Fruit fly (Drosophila melanogaster) whole organism, embryonic: ENCODE results near the gene CG18428.

Experiments used
- Ada2b ChIP-seq: fragments of 200-800 bp; sonication (Bioruptor generic); IDR thresholded peaks from 2 replicates; pipeline ENCODE4 v1.3.6; 2022; ENCODE audit warnings: missing biosample characterization, missing genetic modification characterization
- Asciz ChIP-seq: fragments of 200-800 bp; sonication (Bioruptor generic); optimal IDR thresholded peaks from 2 replicates; lab custom pipeline; 2017; ENCODE audit warnings: missing biosample characterization, mild to moderate bottlenecking, missing genetic modification characterization, missing genetic modification reagents
- Atf-2 ChIP-seq: fragments of 200-800 bp; sonication (Bioruptor generic); optimal IDR thresholded peaks from 2 replicates; lab custom pipeline; 2016; ENCODE audit warnings: missing biosample characterization, missing genetic modification characterization
- BtbVII ChIP-seq: fragments of 200-800 bp; sonication (Bioruptor generic); optimal IDR thresholded peaks from 3 replicates; lab custom pipeline; 2017; ENCODE audit warnings: missing biosample characterization, mild to moderate bottlenecking, missing genetic modification characterization
- CG10147 ChIP-seq: fragments of 200-800 bp; sonication (Bioruptor generic); optimal IDR thresholded peaks from 2 replicates; lab custom pipeline; 2019; ENCODE audit warnings: missing biosample characterization, mild to moderate bottlenecking, missing genetic modification characterization, moderate library complexity
- CG11398 ChIP-seq: fragments of 200-800 bp; sonication (Bioruptor generic); optimal IDR thresholded peaks from 2 replicates; lab custom pipeline; 2016; ENCODE audit warnings: missing biosample characterization, missing genetic modification characterization
- CG11723 ChIP-seq: fragments of 200-800 bp; sonication (Bioruptor generic); optimal IDR thresholded peaks from 2 replicates; lab custom pipeline; 2017; ENCODE audit warnings: missing biosample characterization, mild to moderate bottlenecking, missing genetic modification characterization
- CG12744 ChIP-seq: fragments of 200-800 bp; sonication (Bioruptor generic); optimal IDR thresholded peaks from 2 replicates; lab custom pipeline; 2016; ENCODE audit warnings: missing biosample characterization, missing genetic modification characterization
- CG12942 ChIP-seq: fragments of 200-800 bp; sonication (Bioruptor generic); optimal IDR thresholded peaks from 3 replicates; lab custom pipeline; 2016; ENCODE audit warnings: missing biosample characterization, missing genetic modification characterization
- CG13287 ChIP-seq: fragments of 200-800 bp; sonication (Bioruptor generic); IDR thresholded peaks from 2 replicates; pipeline ENCODE4 v1.3.6; 2022; ENCODE audit warnings: missing biosample characterization, missing genetic modification characterization; ENCODE audit not compliant: partially characterized antibody
- CG14014 ChIP-seq: fragments of 200-800 bp; sonication (Bioruptor generic); IDR thresholded peaks from 2 replicates; pipeline ENCODE4 v1.3.6; 2022; ENCODE audit warnings: missing biosample characterization, missing genetic modification characterization
- CG1603 ChIP-seq: fragments of 200-800 bp; sonication (Bioruptor generic); optimal IDR thresholded peaks from 2 replicates; lab custom pipeline; 2019; ENCODE audit warnings: missing biosample characterization, mild to moderate bottlenecking, missing genetic modification characterization, moderate library complexity
- CG1647 ChIP-seq: fragments of 200-800 bp; sonication (Bioruptor generic); optimal IDR thresholded peaks from 3 replicates; lab custom pipeline; 2016; ENCODE audit warnings: missing biosample characterization, missing genetic modification characterization
- CG32532 ChIP-seq: fragments of 200-800 bp; sonication (Bioruptor generic); IDR thresholded peaks from 2 replicates; pipeline ENCODE4 v1.3.6; 2022; ENCODE audit warnings: missing biosample characterization, missing genetic modification characterization
- CG4424 ChIP-seq: fragments of 200-800 bp; sonication (Bioruptor generic); optimal IDR thresholded peaks from 3 replicates; lab custom pipeline; 2016; ENCODE audit warnings: missing biosample characterization, missing genetic modification characterization
- CG4820 ChIP-seq: fragments of 200-800 bp; sonication (Bioruptor generic); optimal IDR thresholded peaks from 3 replicates; lab custom pipeline; 2016; ENCODE audit warnings: missing biosample characterization, missing genetic modification characterization
- CG7963 ChIP-seq: fragments of 200-800 bp; sonication (Bioruptor generic); IDR thresholded peaks from 3 replicates; pipeline ENCODE4 v1.3.6; 2022; ENCODE audit warnings: missing biosample characterization, missing genetic modification characterization; ENCODE audit not compliant: partially characterized antibody
- CG8359 ChIP-seq: fragments of 200-800 bp; sonication (Bioruptor generic); optimal IDR thresholded peaks from 2 replicates; lab custom pipeline; 2017; ENCODE audit warnings: missing biosample characterization, mild to moderate bottlenecking, missing genetic modification characterization, borderline replicate concordance
- CG8924 ChIP-seq: fragments of 200-800 bp; optimal IDR thresholded peaks from 3 replicates; lab custom pipeline; 2019; ENCODE audit warnings: missing biosample characterization, mild to moderate bottlenecking, missing genetic modification characterization, moderate library complexity
- CG9817 ChIP-seq: fragments of 200-800 bp; sonication (Bioruptor generic); optimal IDR thresholded peaks from 2 replicates; lab custom pipeline; 2018; ENCODE audit warnings: missing biosample characterization, mild to moderate bottlenecking, missing genetic modification characterization, moderate library complexity
- CG9876 ChIP-seq: fragments of 200-800 bp; sonication (Bioruptor generic); optimal IDR thresholded peaks from 2 replicates; lab custom pipeline; 2016; ENCODE audit warnings: missing biosample characterization, missing genetic modification characterization
- D19A ChIP-seq: fragments of 200-800 bp; optimal IDR thresholded peaks from 3 replicates; lab custom pipeline; 2019; ENCODE audit warnings: missing biosample characterization, mild to moderate bottlenecking, missing genetic modification characterization, moderate library complexity
- D19B ChIP-seq: fragments of 200-800 bp; sonication (Bioruptor generic); optimal IDR thresholded peaks from 2 replicates; lab custom pipeline; 2017; ENCODE audit warnings: missing biosample characterization, mild to moderate bottlenecking, missing genetic modification characterization
- Hmr ChIP-seq: fragments of 200-800 bp; sonication (Bioruptor generic); optimal IDR thresholded peaks from 3 replicates; lab custom pipeline; 2017; ENCODE audit warnings: mild to moderate bottlenecking, missing biosample characterization, missing genetic modification reagents, missing genetic modification characterization
- Hmx ChIP-seq: fragments of 200-800 bp; sonication (Bioruptor generic); optimal IDR thresholded peaks from 2 replicates; lab custom pipeline; 2016; ENCODE audit warnings: missing biosample characterization, missing genetic modification characterization
- Hr51 ChIP-seq, 2 experiments: fragments of 200-800 bp; sonication (Bioruptor generic); optimal IDR thresholded peaks; 2 replicates in 1 of 2; 3 replicates in 1 of 2; lab custom pipeline; 2016 to 2018; ENCODE audit warnings: missing biosample characterization in 2 of 2, missing genetic modification characterization in 2 of 2, mild to moderate bottlenecking in 1 of 2, moderate library complexity in 1 of 2
- TFAM ChIP-seq: fragments of 200-800 bp; sonication (Bioruptor generic); optimal IDR thresholded peaks from 2 replicates; lab custom pipeline; 2017; ENCODE audit warnings: missing biosample characterization, missing genetic modification characterization, inconsistent platforms
- ara ChIP-seq: fragments of 200-800 bp; sonication (Bioruptor generic); IDR thresholded peaks from 2 replicates; pipeline ENCODE4 v1.3.6; 2022; ENCODE audit warnings: missing biosample characterization, missing genetic modification characterization
- chn ChIP-seq: fragments of 200-800 bp; sonication (Bioruptor generic); optimal IDR thresholded peaks from 2 replicates; lab custom pipeline; 2016; ENCODE audit warnings: missing biosample characterization, missing genetic modification characterization
- ci ChIP-seq: fragments of 200-800 bp; sonication (Bioruptor generic); IDR thresholded peaks from 3 replicates; pipeline ENCODE4 v1.3.6; 2022; ENCODE audit warnings: missing biosample characterization, missing genetic modification characterization
- crc ChIP-seq: fragments of 200-800 bp; sonication (Bioruptor generic); optimal IDR thresholded peaks from 2 replicates; lab custom pipeline; 2016; ENCODE audit warnings: missing biosample characterization, missing genetic modification characterization
- dm ChIP-seq: fragments of 200-800 bp; sonication (Bioruptor generic); optimal IDR thresholded peaks from 3 replicates; lab custom pipeline; 2016; ENCODE audit warnings: missing biosample characterization, missing genetic modification characterization
- fd3F ChIP-seq: fragments of 200-800 bp; sonication (Bioruptor generic); optimal IDR thresholded peaks from 2 replicates; lab custom pipeline; 2018; ENCODE audit warnings: missing biosample characterization, mild to moderate bottlenecking, missing genetic modification characterization, moderate library complexity
- fu2 ChIP-seq: fragments of 200-800 bp; sonication (Bioruptor generic); optimal IDR thresholded peaks from 2 replicates; lab custom pipeline; 2016; ENCODE audit warnings: missing biosample characterization, missing genetic modification characterization
- jumu ChIP-seq: fragments of 200-800 bp; sonication (Bioruptor generic); optimal IDR thresholded peaks from 3 replicates; lab custom pipeline; 2016; ENCODE audit warnings: missing biosample characterization, missing genetic modification characterization
- lbe ChIP-seq: fragments of 200-800 bp; sonication (Bioruptor generic); optimal IDR thresholded peaks from 2 replicates; lab custom pipeline; 2016; ENCODE audit warnings: missing biosample characterization, mild to moderate bottlenecking, missing genetic modification characterization
- lmd ChIP-seq: fragments of 200-800 bp; sonication (Bioruptor generic); IDR thresholded peaks from 2 replicates; pipeline ENCODE4 v1.3.6; 2022; ENCODE audit warnings: missing biosample characterization, missing genetic modification characterization
- mirr ChIP-seq: fragments of 200-800 bp; sonication (Bioruptor generic); optimal IDR thresholded peaks from 3 replicates; lab custom pipeline; 2018; ENCODE audit warnings: missing biosample characterization, mild to moderate bottlenecking, missing genetic modification characterization
- oc ChIP-seq: fragments of 200-800 bp; sonication (Bioruptor generic); optimal IDR thresholded peaks from 2 replicates; lab custom pipeline; 2018; ENCODE audit warnings: missing biosample characterization, mild to moderate bottlenecking, missing genetic modification characterization, moderate library complexity
- otp ChIP-seq: fragments of 200-800 bp; sonication (Bioruptor generic); IDR thresholded peaks from 3 replicates; pipeline ENCODE4, ENCODE4 v1.3.6; 2022; ENCODE audit warnings: missing biosample characterization, missing genetic modification characterization
- p53 ChIP-seq: fragments of 200-800 bp; sonication (Bioruptor generic); optimal IDR thresholded peaks from 2 replicates; lab custom pipeline; 2016; ENCODE audit warnings: missing biosample characterization, missing genetic modification characterization
- sd ChIP-seq: fragments of 200-800 bp; sonication (Bioruptor generic); optimal IDR thresholded peaks from 3 replicates; lab custom pipeline; 2018; ENCODE audit warnings: missing biosample characterization, mild to moderate bottlenecking, missing genetic modification characterization, moderate library complexity
- sens-2 ChIP-seq: fragments of 200-800 bp; sonication (Bioruptor generic); IDR thresholded peaks from 2 replicates; pipeline ENCODE4 v1.3.6; 2022; ENCODE audit warnings: missing biosample characterization, missing genetic modification characterization
- slbo ChIP-seq: fragments of 200-800 bp; sonication (Bioruptor generic); IDR thresholded peaks from 2 replicates; pipeline ENCODE4 v1.3.6; 2022; ENCODE audit warnings: missing biosample characterization, missing genetic modification characterization
- stc ChIP-seq: fragments of 200-800 bp; sonication (Bioruptor generic); IDR thresholded peaks from 2 replicates; pipeline ENCODE4 v1.3.6; 2022; ENCODE audit warnings: missing biosample characterization, missing genetic modification characterization
- sug ChIP-seq: fragments of 200-800 bp; optimal IDR thresholded peaks from 2 replicates; lab custom pipeline; 2019; ENCODE audit warnings: missing biosample characterization, mild to moderate bottlenecking, missing genetic modification characterization, moderate library complexity
- tap ChIP-seq: fragments of 200-800 bp; optimal IDR thresholded peaks from 3 replicates; lab custom pipeline; 2019; ENCODE audit warnings: missing biosample characterization, mild to moderate bottlenecking, missing genetic modification characterization, moderate library complexity
- unpg ChIP-seq: fragments of 200-800 bp; sonication (Bioruptor generic); optimal IDR thresholded peaks from 3 replicates; lab custom pipeline; 2018; ENCODE audit warnings: missing biosample characterization, mild to moderate bottlenecking, missing genetic modification characterization, moderate library complexity
- wek ChIP-seq: fragments of 200-800 bp; sonication (Bioruptor generic); optimal IDR thresholded peaks from 3 replicates; lab custom pipeline; 2018; ENCODE audit warnings: missing biosample characterization, mild to moderate bottlenecking, missing genetic modification characterization, moderate library complexity

Gene CG18428

dm6 chr3R:24112320-24113069, 3.4 kb downstream of the CG18428 start, which contains the start of gene CG13605 (continued):
- TF ChIP-seq stc (GFP tag; lab: Robert Waterston, UW): peak; percentile 65; the same call in 1 of the 2 replicates
- peak; percentile 35 for TF ChIP-seq CG12744
- TF ChIP-seq slbo (GFP tag; lab: Robert Waterston, UW): peak; percentile 86
- peak; percentile 29 to 79 for TF ChIP-seq Hr51 (GFP tag; optimal IDR thresholded peaks at IDR 0.05; lab: Kevin White, UChicago)
- TF ChIP-seq CG9817 (tag; lab: Kevin White, UChicago): peak; percentile 61
- TF ChIP-seq crc (GFP tag; lab: Kevin White, UChicago): peak; percentile 13
- peak; percentile 52 for TF ChIP-seq CG4820 (GFP tag; lab: Kevin White, UChicago)
- TF ChIP-seq mirr (GFP tag; lab: Kevin White, UChicago): peak; percentile 6
- TF ChIP-seq lbe (GFP tag; lab: Kevin White, UChicago): peak; percentile 64
- peak; percentile 46 for TF ChIP-seq D19B (GFP tag; lab: Kevin White, UChicago)
- TF ChIP-seq CG13287: no peak
- TF ChIP-seq CG11723 (GFP tag; lab: Kevin White, UChicago): peak; percentile 52
- TF ChIP-seq CG32532 (GFP tag; lab: Robert Waterston, UW): peak; percentile 89
- TF ChIP-seq TFAM (GFP tag; lab: Kevin White, UChicago): no peak
- TF ChIP-seq sd (tag; lab: Kevin White, UChicago): peak; percentile 56
- no peak for TF ChIP-seq Atf-2
- peak; percentile 76 for TF ChIP-seq lmd
- peak; percentile 85 for TF ChIP-seq CG8924 (tag; lab: Kevin White, UChicago)
- TF ChIP-seq Hmx (GFP tag; lab: Kevin White, UChicago): peak; percentile 36
- no peak; the same call in 1 of the 2 replicates for TF ChIP-seq sens-2 (GFP tag; lab: Robert Waterston, UW)
- TF ChIP-seq ci: peak; percentile 80
- no peak for TF ChIP-seq p53 (GFP tag; lab: Kevin White, UChicago)
- TF ChIP-seq CG1603 (tag; lab: Kevin White, UChicago): peak; percentile 36
- TF ChIP-seq CG7963 (GFP tag; lab: Robert Waterston, UW): no peak
- TF ChIP-seq sug (tag; lab: Kevin White, UChicago): peak; percentile 23
- TF ChIP-seq Ada2b: peak; percentile 66
- TF ChIP-seq unpg (GFP tag; lab: Kevin White, UChicago): peak; percentile 85
- no peak for TF ChIP-seq fu2 (GFP tag; lab: Kevin White, UChicago)
- TF ChIP-seq CG12942 (GFP tag; lab: Kevin White, UChicago): peak; percentile 62
- TF ChIP-seq CG4424 (GFP tag; lab: Kevin White, UChicago): peak; percentile 64
- no peak for TF ChIP-seq CG9876
- no peak for TF ChIP-seq dm
- TF ChIP-seq CG8359: no peak
- peak; percentile 63 for TF ChIP-seq chn (GFP tag; lab: Kevin White, UChicago)
- TF ChIP-seq CG14014 (GFP tag; lab: Robert Waterston, UW): peak; percentile 79; the same call in 1 of the 2 replicates
- peak; percentile 35 for TF ChIP-seq wek (GFP tag; lab: Kevin White, UChicago)
- TF ChIP-seq fd3F (GFP tag; lab: Kevin White, UChicago): peak; percentile 71
- TF ChIP-seq tap: peak; percentile 64
- TF ChIP-seq jumu (GFP tag; lab: Kevin White, UChicago): peak; percentile 24
- peak; percentile 79 for TF ChIP-seq CG10147 (GFP tag; lab: Kevin White, UChicago)
- no peak for TF ChIP-seq CG11398
- TF ChIP-seq otp: no peak
- TF ChIP-seq CG1647 (GFP tag; lab: Kevin White, UChicago): peak; percentile 16
- peak; percentile 76 for TF ChIP-seq BtbVII (GFP tag; lab: Kevin White, UChicago)
- TF ChIP-seq Hmr (GFP tag; lab: Kevin White, UChicago): peak; percentile 84
- TF ChIP-seq oc (tag; lab: Kevin White, UChicago): peak; percentile 63
- TF ChIP-seq ara (GFP tag; lab: Robert Waterston, UW): peak; percentile 44; the same call in 1 of the 2 replicates
- TF ChIP-seq D19A (tag; lab: Kevin White, UChicago): peak; percentile 67
- peak; percentile 71 for TF ChIP-seq Asciz
